Worm (Caenorhabditis elegans) whole organism, L4/young adult: ENCODE results near the gene B0563.8.

Experiments used
- W03F9.2 ChIP-seq: fragments of 150-350 bp; optimal IDR thresholded peaks from 2 replicates; lab custom pipeline; 2014; ENCODE audit warnings: missing biosample characterization, missing genetic modification characterization
- dao-5 ChIP-seq: sonication (generic microtip); optimal IDR thresholded peaks from 2 replicates; lab custom pipeline; 2016; ENCODE audit warnings: missing genotype, missing genetic modification characterization, moderate library complexity, missing compliant biosample characterization

- TF ChIP-seq dao-5 (tag; lab: Kevin White, UChicago): no peak
- TF ChIP-seq W03F9.2 (tag; lab: Kevin White, UChicago): no peak
Measured at ce11 chrX:9208933-9209332, 34.6 kb upstream of the B0563.8 start.
